Fruit fly (Drosophila melanogaster) whole organism, adult: ENCODE measurements around the gene SrpRbeta.

Experiments used
- CG12768 ChIP-seq: fragments of 200-800 bp; sonication (Bioruptor generic); optimal IDR thresholded peaks from 2 replicates; lab custom pipeline; 2017; ENCODE audit warnings: missing biosample characterization, missing genetic modification characterization, mild to moderate bottlenecking, moderate library complexity, missing genetic modification reagents
- CG14711 ChIP-seq: fragments of 200-800 bp; sonication (Bioruptor generic); optimal IDR thresholded peaks from 2 replicates; lab custom pipeline; 2018; ENCODE audit warnings: missing biosample characterization, mild to moderate bottlenecking, missing genetic modification characterization, moderate library complexity
- CG7045 ChIP-seq: fragments of 200-800 bp; sonication (Bioruptor generic); optimal IDR thresholded peaks from 2 replicates; lab custom pipeline; 2017; ENCODE audit warnings: missing biosample characterization, mild to moderate bottlenecking, missing genetic modification characterization
- Clk ChIP-seq: fragments of 200-800 bp; sonication (Bioruptor generic); optimal IDR thresholded peaks from 2 replicates; lab custom pipeline; 2017; ENCODE audit warnings: missing biosample characterization, missing genetic modification characterization
- Crg-1 ChIP-seq: fragments of 200-800 bp; sonication (Bioruptor generic); optimal IDR thresholded peaks from 2 replicates; lab custom pipeline; 2016; ENCODE audit warnings: missing biosample characterization, missing genetic modification characterization
- kay ChIP-seq: fragments of 200-800 bp; sonication (Bioruptor generic); peaks from one replicate; lab custom pipeline; 2016; ENCODE audit warnings: missing biosample characterization, missing genetic modification characterization, borderline replicate concordance
- ovo ChIP-seq: fragments of 200-800 bp; sonication (Bioruptor generic); optimal IDR thresholded peaks from 2 replicates; lab custom pipeline; 2016; ENCODE audit warnings: missing biosample characterization, missing genetic modification characterization

dm6 chr3L:8686646-8687045 lies 33.4 kb downstream of the SrpRbeta start:
- TF ChIP-seq kay (GFP tag; lab: Kevin White, UChicago) (no peak), CG7045 (GFP tag; lab: Kevin White, UChicago) (no peak), CG14711 (tag; lab: Kevin White, UChicago) (no peak), CG12768 (GFP tag; lab: Kevin White, UChicago) (no peak), Crg-1 (GFP tag; lab: Kevin White, UChicago) (no peak), Clk (GFP tag; lab: Kevin White, UChicago) (no peak), ovo (GFP tag; lab: Kevin White, UChicago) (no peak)
